Worm (Caenorhabditis elegans) whole organism, L1 larva: ENCODE measurements around the gene T25D1.1.

ENCODE experiments used
- C04F5.9 ChIP-seq: sonication (generic microtip); optimal IDR thresholded peaks from 2 replicates; lab custom pipeline; 2016; ENCODE audit warnings: missing genetic modification characterization, missing compliant biosample characterization
- ama-1 ChIP-seq: fragments of 150-350 bp; optimal IDR thresholded peaks from 2 replicates; lab custom pipeline; 2014
- lsy-2 ChIP-seq, 2 experiments: fragments of 150-350 bp; optimal IDR thresholded peaks; 2 replicates each; lab custom pipeline; 2014; ENCODE audit warnings: missing biosample characterization in 2 of 2, missing genetic modification characterization in 2 of 2
- skn-1 ChIP-seq: fragments of 150-350 bp; optimal IDR thresholded peaks from 2 replicates; lab custom pipeline; 2014; ENCODE audit warnings: missing biosample characterization, missing genetic modification characterization
- snpc-4 ChIP-seq: fragments of 150-350 bp; optimal IDR thresholded peaks from 2 replicates; lab custom pipeline; 2014; ENCODE audit warnings: missing biosample characterization, missing genetic modification characterization
- sptf-1 ChIP-seq: fragments of 150-350 bp; optimal IDR thresholded peaks from 2 replicates; lab custom pipeline; 2014; ENCODE audit warnings: missing biosample characterization, missing genetic modification characterization

- no peak for TF ChIP-seq skn-1 (tag; lab: Kevin White, UChicago)
- no peak for TF ChIP-seq ama-1 (lab: Kevin White, UChicago)
- no peak for TF ChIP-seq snpc-4 (tag; lab: Kevin White, UChicago)
- TF ChIP-seq sptf-1 (tag; lab: Kevin White, UChicago): no peak
- no peak for TF ChIP-seq C04F5.9 (tag; lab: Kevin White, UChicago)
- peak; percentile 35 to 39 for TF ChIP-seq lsy-2 (tag; optimal IDR thresholded peaks at IDR 0.05; lab: Kevin White, UChicago)
Observed at ce11 chrX:16525632-16526031, 6.0 kb downstream of the T25D1.1 start.
